Worm (Caenorhabditis elegans): ENCODE measurements around the gene col-118.

DNA sequence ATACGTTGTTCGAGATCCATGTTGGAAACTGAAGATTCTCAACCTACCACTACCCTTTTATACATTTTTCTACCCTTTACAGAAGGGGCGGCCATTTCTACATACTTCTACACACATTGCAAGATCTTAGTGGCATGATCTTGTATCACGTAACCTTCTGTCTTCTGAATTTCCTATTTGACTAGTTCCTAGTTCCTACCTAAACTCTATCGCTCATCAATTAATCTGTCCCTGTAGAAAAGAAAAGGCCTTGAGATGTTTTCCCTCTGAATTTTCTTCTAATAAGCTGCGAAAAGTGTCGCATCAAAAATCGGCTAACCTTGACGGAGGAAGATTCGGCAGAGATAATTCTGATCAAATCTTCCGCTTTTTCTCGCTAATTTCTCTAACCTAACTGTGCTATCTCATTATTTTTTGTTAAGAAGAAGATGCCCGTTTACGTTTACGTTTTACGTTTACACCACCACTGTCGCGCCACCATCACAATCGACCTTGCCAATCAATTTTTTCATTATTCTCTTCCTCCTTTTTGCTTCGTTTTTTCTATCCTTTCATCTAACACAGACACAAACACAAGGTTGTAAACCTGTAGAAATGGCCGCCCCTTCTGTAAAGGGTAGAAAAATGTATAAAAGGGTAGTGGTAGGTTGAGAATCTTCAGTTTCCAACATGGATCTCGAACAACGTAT, 23.7 kb upstream of the col-118 start, which contains the start of the genes col-117 and col-3:
- TF ChIP-seq ets-7 (tag; optimal IDR thresholded peaks at IDR 0.05): no peak
- no peak for TF ChIP-seq B0310.2 (tag; optimal IDR thresholded peaks at IDR 0.05)
- TF ChIP-seq aly-1 (tag; optimal IDR thresholded peaks at IDR 0.05): no peak
- TF ChIP-seq ama-1 (optimal IDR thresholded peaks at IDR 0.05): no peak
- TF ChIP-seq hmg-4 (GFP tag; optimal IDR thresholded peaks at IDR 0.05): no peak
- no peak for TF ChIP-seq pes-1 (GFP tag; IDR thresholded peaks at IDR 0.05)
- no peak for TF ChIP-seq tra-4 (tag; optimal IDR thresholded peaks at IDR 0.05)
